Fruit fly (Drosophila melanogaster) whole organism, embryonic: ENCODE results near the gene CG13623.

Source experiments
- Abd-B ChIP-seq: fragments of 200-800 bp; sonication (Bioruptor generic); optimal IDR thresholded peaks from 2 replicates; lab custom pipeline; 2018; ENCODE audit warnings: missing biosample characterization, mild to moderate bottlenecking, missing genetic modification characterization, moderate library complexity
- Awh ChIP-seq: fragments of 200-800 bp; sonication (Bioruptor generic); IDR thresholded peaks from 2 replicates; pipeline ENCODE4, ENCODE4 v1.3.6; 2022; ENCODE audit warnings: missing biosample characterization, missing genetic modification characterization
- CG10274 ChIP-seq: fragments of 200-800 bp; sonication (Bioruptor generic); optimal IDR thresholded peaks from 3 replicates; lab custom pipeline; 2017; ENCODE audit warnings: missing biosample characterization, mild to moderate bottlenecking, missing genetic modification characterization
- CG10431 ChIP-seq: fragments of 200-800 bp; sonication (Bioruptor generic); optimal IDR thresholded peaks from 3 replicates; lab custom pipeline; 2018; ENCODE audit warnings: missing biosample characterization, mild to moderate bottlenecking, missing genetic modification characterization
- CG11456 ChIP-seq: fragments of 200-800 bp; sonication (Bioruptor generic); IDR thresholded peaks from 3 replicates; pipeline ENCODE4 v1.3.6; 2022; ENCODE audit warnings: missing biosample characterization, missing genetic modification characterization
- CG11723 ChIP-seq: fragments of 200-800 bp; sonication (Bioruptor generic); optimal IDR thresholded peaks from 2 replicates; lab custom pipeline; 2017; ENCODE audit warnings: missing biosample characterization, mild to moderate bottlenecking, missing genetic modification characterization
- CG12299 ChIP-seq: fragments of 200-800 bp; sonication (Bioruptor generic); optimal IDR thresholded peaks from 2 replicates; lab custom pipeline; 2018; ENCODE audit warnings: missing biosample characterization, mild to moderate bottlenecking, missing genetic modification characterization
- CG13424 ChIP-seq: fragments of 200-800 bp; sonication (Bioruptor generic); optimal IDR thresholded peaks from 2 replicates; lab custom pipeline; 2019; ENCODE audit warnings: missing biosample characterization, mild to moderate bottlenecking, missing genetic modification characterization, moderate library complexity
- CG14441 ChIP-seq: fragments of 200-800 bp; sonication (Bioruptor generic); IDR thresholded peaks from 2 replicates; pipeline ENCODE4 v1.3.6; 2022; ENCODE audit warnings: missing biosample characterization, missing genetic modification characterization
- CG14667 ChIP-seq: fragments of 200-800 bp; sonication (Bioruptor generic); IDR thresholded peaks from 2 replicates; pipeline ENCODE4 v1.3.6; 2022; ENCODE audit warnings: missing biosample characterization, missing genetic modification characterization
- CG18764 ChIP-seq: fragments of 200-800 bp; sonication (Bioruptor generic); optimal IDR thresholded peaks from 3 replicates; lab custom pipeline; 2016; ENCODE audit warnings: missing biosample characterization, missing genetic modification characterization
- CG2875 ChIP-seq: fragments of 200-800 bp; sonication (Bioruptor generic); optimal IDR thresholded peaks from 2 replicates; lab custom pipeline; 2017; ENCODE audit warnings: missing biosample characterization, mild to moderate bottlenecking, missing genetic modification characterization, missing genetic modification reagents
- CG3995 ChIP-seq: fragments of 200-800 bp; sonication (Bioruptor generic); optimal IDR thresholded peaks from 3 replicates; lab custom pipeline; 2016; ENCODE audit warnings: missing biosample characterization, missing genetic modification characterization
- CG4854 ChIP-seq: fragments of 200-800 bp; sonication (Bioruptor generic); optimal IDR thresholded peaks from 2 replicates; lab custom pipeline; 2016; ENCODE audit warnings: missing biosample characterization, missing genetic modification characterization, inconsistent platforms
- CG5245 ChIP-seq: fragments of 200-800 bp; sonication (Bioruptor generic); optimal IDR thresholded peaks from 3 replicates; lab custom pipeline; 2016; ENCODE audit warnings: missing biosample characterization, missing genetic modification characterization
- CG6689 ChIP-seq: fragments of 200-800 bp; sonication (Bioruptor generic); IDR thresholded peaks from 2 replicates; pipeline ENCODE4 v1.3.6; 2022; ENCODE audit warnings: missing biosample characterization, missing genetic modification characterization
- CG7357 ChIP-seq: fragments of 200-800 bp; sonication (Bioruptor generic); IDR thresholded peaks from 3 replicates; pipeline ENCODE4 v1.3.6; 2022; ENCODE audit warnings: missing biosample characterization, missing genetic modification characterization
- CG7839 ChIP-seq: fragments of 200-800 bp; sonication (Bioruptor generic); optimal IDR thresholded peaks from 3 replicates; lab custom pipeline; 2018; ENCODE audit warnings: missing biosample characterization, mild to moderate bottlenecking, missing genetic modification characterization, moderate library complexity
- Dip2 ChIP-seq: fragments of 200-800 bp; sonication (Bioruptor generic); IDR thresholded peaks from 2 replicates; pipeline ENCODE4 v1.3.6; 2022; ENCODE audit warnings: missing biosample characterization, missing genetic modification characterization
- Dll ChIP-seq: fragments of 200-800 bp; sonication (Bioruptor generic); IDR thresholded peaks from 4 replicates; pipeline ENCODE4 v1.3.6; 2022; ENCODE audit warnings: missing biosample characterization, missing genetic modification characterization; ENCODE audit not compliant: partially characterized antibody
- E2f2 ChIP-seq: fragments of 200-800 bp; sonication (Bioruptor generic); IDR thresholded peaks from 2 replicates; pipeline ENCODE4 v1.3.6; 2022; ENCODE audit warnings: missing biosample characterization, missing genetic modification characterization
- H15 ChIP-seq: fragments of 200-800 bp; sonication (Bioruptor generic); IDR thresholded peaks from 3 replicates; pipeline ENCODE4 v1.3.6; 2022; ENCODE audit warnings: missing biosample characterization, missing genetic modification characterization
- H2.0 ChIP-seq: fragments of 200-800 bp; sonication (Bioruptor generic); IDR thresholded peaks from 2 replicates; pipeline ENCODE4 v1.3.6; 2022; ENCODE audit warnings: missing biosample characterization, missing genetic modification characterization
- Myb ChIP-seq: fragments of 200-800 bp; sonication (Bioruptor generic); optimal IDR thresholded peaks from 2 replicates; lab custom pipeline; 2016; ENCODE audit warnings: missing biosample characterization, missing genetic modification characterization
- Opbp ChIP-seq: fragments of 200-800 bp; sonication (Bioruptor generic); IDR thresholded peaks from 3 replicates; pipeline ENCODE4 v1.3.6; 2022; ENCODE audit warnings: missing biosample characterization, missing genetic modification characterization; ENCODE audit not compliant: partially characterized antibody
- Pdp1 ChIP-seq, 2 experiments: fragments of 200-800 bp; sonication (Bioruptor generic); optimal IDR thresholded peaks; 3 replicates each; lab custom pipeline; 2016; ENCODE audit warnings: missing biosample characterization in 2 of 2, missing genetic modification characterization in 2 of 2, mild to moderate bottlenecking in 1 of 2, moderate library complexity in 1 of 2
- Side ChIP-seq: fragments of 200-800 bp; sonication (Bioruptor generic); optimal IDR thresholded peaks from 2 replicates; lab custom pipeline; 2016; ENCODE audit warnings: missing biosample characterization, missing genetic modification characterization
- Xrp1 ChIP-seq: fragments of 200-800 bp; sonication (Bioruptor generic); IDR thresholded peaks from 2 replicates; pipeline ENCODE4 v1.3.6; 2022; ENCODE audit warnings: missing biosample characterization, missing genetic modification characterization
- amos ChIP-seq: fragments of 200-800 bp; sonication (Bioruptor generic); IDR thresholded peaks from 2 replicates; pipeline ENCODE4 v1.3.6; 2022; ENCODE audit warnings: missing biosample characterization, missing genetic modification characterization; ENCODE audit not compliant: partially characterized antibody
- ato ChIP-seq: fragments of 200-800 bp; sonication (Bioruptor generic); IDR thresholded peaks from 2 replicates; pipeline ENCODE4 v1.3.6; 2022; ENCODE audit warnings: missing biosample characterization, missing genetic modification characterization; ENCODE audit not compliant: partially characterized antibody
- bbx ChIP-seq: fragments of 200-800 bp; sonication (Bioruptor generic); IDR thresholded peaks from 2 replicates; pipeline ENCODE4 v1.3.6; 2022; ENCODE audit warnings: missing biosample characterization, missing genetic modification characterization; ENCODE audit not compliant: partially characterized antibody
- ci ChIP-seq: fragments of 200-800 bp; sonication (Bioruptor generic); IDR thresholded peaks from 3 replicates; pipeline ENCODE4 v1.3.6; 2022; ENCODE audit warnings: missing biosample characterization, missing genetic modification characterization
- dmrt99B ChIP-seq: fragments of 200-800 bp; sonication (Bioruptor generic); optimal IDR thresholded peaks from 2 replicates; lab custom pipeline; 2018; ENCODE audit warnings: missing biosample characterization, mild to moderate bottlenecking, missing genetic modification characterization, moderate library complexity
- eyg ChIP-seq: fragments of 200-800 bp; sonication (Bioruptor generic); optimal IDR thresholded peaks from 3 replicates; lab custom pipeline; 2016; ENCODE audit warnings: missing biosample characterization, missing genetic modification characterization
- ftz-f1 ChIP-seq: fragments of 200-800 bp; sonication (Bioruptor generic); optimal IDR thresholded peaks from 2 replicates; lab custom pipeline; 2016; ENCODE audit warnings: missing biosample characterization, missing genetic modification characterization
- grn ChIP-seq: fragments of 200-800 bp; sonication (Bioruptor generic); optimal IDR thresholded peaks from 3 replicates; lab custom pipeline; 2017; ENCODE audit warnings: missing biosample characterization, missing genetic modification characterization
- lov ChIP-seq, 2 experiments: fragments of 200-800 bp in 1 of 2; fragments of >200 bp in 1 of 2; sonication (Bioruptor generic) in 1 of 2; IDR thresholded peaks in 1 of 2; optimal IDR thresholded peaks in 1 of 2; 2 replicates in 1 of 2; 3 replicates in 1 of 2; pipeline versions ENCODE4 v1.3.6 to Lab custom; 2017 to 2022; ENCODE audit warnings: missing biosample characterization in 1 of 2, missing genetic modification characterization in 1 of 2
- odd ChIP-seq: fragments of 200-800 bp; sonication (Bioruptor generic); optimal IDR thresholded peaks from 2 replicates; lab custom pipeline; 2017; ENCODE audit warnings: missing biosample characterization, mild to moderate bottlenecking, missing genetic modification characterization
- prd ChIP-seq, 3 experiments: fragments of >200 bp in 2 of 3; fragments of 200-800 bp in 1 of 3; sonication (Bioruptor generic) in 1 of 3; optimal IDR thresholded peaks in 2 of 3; IDR thresholded peaks in 1 of 3; 2 replicates in 2 of 3; 3 replicates in 1 of 3; pipeline versions ENCODE4 v1.3.6 to Lab custom; 2017 to 2022; ENCODE audit warnings: missing biosample characterization in 1 of 3, missing genetic modification characterization in 1 of 3
- sens ChIP-seq: fragments of 200-800 bp; sonication (Bioruptor generic); peaks from one replicate; lab custom pipeline; 2016; ENCODE audit warnings: missing biosample characterization, missing genetic modification characterization
- sima ChIP-seq: fragments of 200-800 bp; sonication (Bioruptor generic); optimal IDR thresholded peaks from 2 replicates; lab custom pipeline; 2016; ENCODE audit warnings: missing biosample characterization, missing genetic modification characterization
- slbo ChIP-seq: fragments of 200-800 bp; sonication (Bioruptor generic); IDR thresholded peaks from 2 replicates; pipeline ENCODE4 v1.3.6; 2022; ENCODE audit warnings: missing biosample characterization, missing genetic modification characterization
- sna ChIP-seq: fragments of 200-800 bp; sonication (Bioruptor generic); IDR thresholded peaks from 2 replicates; pipeline ENCODE4 v1.3.6; 2022; ENCODE audit warnings: missing biosample characterization, missing genetic modification characterization; ENCODE audit not compliant: partially characterized antibody
- stwl ChIP-seq: fragments of 200-800 bp; sonication (Bioruptor generic); optimal IDR thresholded peaks from 3 replicates; lab custom pipeline; 2018; ENCODE audit warnings: missing biosample characterization, mild to moderate bottlenecking, missing genetic modification characterization, moderate library complexity
- tap ChIP-seq: fragments of 200-800 bp; optimal IDR thresholded peaks from 3 replicates; lab custom pipeline; 2019; ENCODE audit warnings: missing biosample characterization, mild to moderate bottlenecking, missing genetic modification characterization, moderate library complexity
- trem ChIP-seq: fragments of 200-800 bp; optimal IDR thresholded peaks from 3 replicates; lab custom pipeline; 2019; ENCODE audit warnings: missing biosample characterization, mild to moderate bottlenecking, missing genetic modification characterization, moderate library complexity
- zf30C ChIP-seq: fragments of 200-800 bp; sonication (Bioruptor generic); optimal IDR thresholded peaks from 3 replicates; lab custom pipeline; 2018; ENCODE audit warnings: missing biosample characterization, mild to moderate bottlenecking, missing genetic modification characterization

CG13623 gene

dm6 chr3R:24527845-24528244 lies 2.5 kb downstream of the CG13623 start, which contains the start of gene CG6607 (continued):
- TF ChIP-seq bbx (peak; percentile 40; the same call in 1 of the 2 replicates), E2f2 (peak; percentile 62), CG12299 (tag; lab: Kevin White, UChicago) (no peak), CG18764 (GFP tag; lab: Kevin White, UChicago) (no peak), sna (peak; percentile 38; the same call in 1 of the 2 replicates), stwl (tag; lab: Kevin White, UChicago) (peak; percentile 100), Dll (peak; percentile 48; the same call in 2 of the 4 replicates), CG2875 (GFP tag; lab: Kevin White, UChicago) (no peak), tap (tag; lab: Kevin White, UChicago) (no peak), ato (GFP tag; lab: Robert Waterston, UW) (peak; percentile 47; the same call in 1 of the 2 replicates), Opbp (0 out of 3 replicates have a peak, but pooled peaks have one; percentile 13), CG6689 (no peak), odd (GFP tag; lab: Kevin White, UChicago) (no peak), trem (tag; lab: Kevin White, UChicago) (peak; percentile 67), amos (GFP tag; lab: Robert Waterston, UW) (peak; percentile 43; the same call in 1 of the 2 replicates), dmrt99B (no peak)

dm6 chr3R:24525983-24526661 lies 4.2 kb downstream of the CG13623 start:
- TF ChIP-seq eyg, result no peak
- TF ChIP-seq CG4854 (GFP tag; lab: Kevin White, UChicago), result no peak
- TF ChIP-seq CG18764 (GFP tag; lab: Kevin White, UChicago), result no peak
- no peak for TF ChIP-seq Side
- no peak for TF ChIP-seq CG3995 (GFP tag; lab: Kevin White, UChicago)
- 0 out of 3 replicates have a peak, but pooled peaks have one; percentile 21 for TF ChIP-seq CG11456 (GFP tag; lab: Robert Waterston, UW)
- no peak for TF ChIP-seq lov (optimal IDR thresholded peaks at IDR 0.05; lab: Kevin White, UChicago)
- TF ChIP-seq lov (GFP tag; IDR thresholded peaks at IDR 0.05; lab: Robert Waterston, UW), result 0 out of 3 replicates have a peak, but pooled peaks have one; percentile 25
- TF ChIP-seq prd (optimal IDR thresholded peaks at IDR 0.05; lab: Kevin White, UChicago), result no peak
- TF ChIP-seq prd (GFP tag; IDR thresholded peaks at IDR 0.05; lab: Robert Waterston, UW), result peak; percentile 54
- TF ChIP-seq H2.0 (GFP tag; lab: Robert Waterston, UW), result peak; percentile 25; the same call in 1 of the 2 replicates
- peak; percentile 49 for TF ChIP-seq Awh
- peak; percentile 12; the same call in 1 of the 2 replicates for TF ChIP-seq Xrp1 (GFP tag; lab: Robert Waterston, UW)
- TF ChIP-seq slbo (GFP tag; lab: Robert Waterston, UW), result peak; percentile 35; the same call in 1 of the 2 replicates
- TF ChIP-seq zf30C (GFP tag; lab: Kevin White, UChicago), result no peak
- no peak for TF ChIP-seq CG10274
- peak; percentile 6 for TF ChIP-seq CG5245 (GFP tag; lab: Kevin White, UChicago)
- peak; percentile 8 for TF ChIP-seq ftz-f1 (GFP tag; lab: Kevin White, UChicago)
- peak; percentile 12 for TF ChIP-seq CG13424 (tag; lab: Kevin White, UChicago)
- TF ChIP-seq CG14667, result 0 out of 2 replicates have a peak, but pooled peaks have one; percentile 20
- TF ChIP-seq sima (GFP tag; lab: Kevin White, UChicago), result no peak
- peak; percentile 65 for TF ChIP-seq CG14441
- no peak for TF ChIP-seq Abd-B (GFP tag; lab: Kevin White, UChicago)
- peak in 1 of 2 experiments; percentile 21 for TF ChIP-seq Pdp1 (GFP tag; optimal IDR thresholded peaks at IDR 0.05; lab: Kevin White, UChicago)
- TF ChIP-seq CG7357 (GFP tag; lab: Robert Waterston, UW), result 0 out of 3 replicates have a peak, but pooled peaks have one; percentile 19
- TF ChIP-seq H15, result peak; percentile 39; the same call in 1 of the 3 replicates
- TF ChIP-seq CG10431, result no peak
- TF ChIP-seq Myb, result no peak
- peak; percentile 0 for TF ChIP-seq sens (GFP tag; lab: Kevin White, UChicago)
- no peak for TF ChIP-seq CG7839 (tag; lab: Kevin White, UChicago)
- TF ChIP-seq ci (GFP tag; lab: Robert Waterston, UW), result 0 out of 3 replicates have a peak, but pooled peaks have one; percentile 46
- TF ChIP-seq grn (GFP tag; lab: Kevin White, UChicago), result no peak
- no peak for TF ChIP-seq Dip2
- no peak for TF ChIP-seq CG11723 (GFP tag; lab: Kevin White, UChicago)
